Fruit fly (Drosophila melanogaster): ENCODE results near the gene anchor.

DNA sequence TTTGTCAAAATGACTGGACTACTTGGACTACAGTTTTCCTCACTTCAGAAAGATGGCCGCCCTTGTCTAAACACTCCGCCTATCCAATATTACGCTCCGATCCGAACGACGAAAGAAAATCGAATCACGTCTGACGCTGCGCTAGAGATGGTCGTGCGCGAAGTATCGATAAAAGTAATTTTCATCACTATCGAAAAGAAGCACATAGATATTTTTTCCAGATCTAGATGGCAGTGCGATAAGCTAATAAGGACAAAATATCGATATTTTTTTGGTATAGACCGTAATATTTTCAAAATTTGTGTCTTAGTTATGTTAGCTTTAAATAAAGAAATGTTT is 23.3 kb downstream of the anchor start, which contains the start of gene Pep:
- no peak for TF ChIP-seq lola (GFP tag; optimal IDR thresholded peaks at IDR 0.05)
- TF ChIP-seq Vsx2 (GFP tag; optimal IDR thresholded peaks at IDR 0.05; ENCODE audit: partially characterized antibody) = peak; percentile 89
- TF ChIP-seq psq (GFP tag; optimal IDR thresholded peaks at IDR 0.05) = peak; percentile 45
- TF ChIP-seq Hr78 (GFP tag; optimal IDR thresholded peaks at IDR 0.05) = no peak
- peak; percentile 82 for TF ChIP-seq tai (GFP tag; optimal IDR thresholded peaks at IDR 0.05)
